Fruit fly (Drosophila melanogaster) whole organism, embryonic: Measurements from ENCODE around the gene Snmp2.

Experiments
- Abd-B ChIP-seq: fragments of 200-800 bp; sonication (Bioruptor generic); optimal IDR thresholded peaks from 2 replicates; lab custom pipeline; 2018; ENCODE audit warnings: missing biosample characterization, mild to moderate bottlenecking, missing genetic modification characterization, moderate library complexity
- Atf6 ChIP-seq: fragments of 200-800 bp; sonication (Bioruptor generic); IDR thresholded peaks from 2 replicates; pipeline ENCODE4 v1.3.6; 2022; ENCODE audit warnings: missing biosample characterization, missing genetic modification characterization
- Awh ChIP-seq: fragments of 200-800 bp; sonication (Bioruptor generic); IDR thresholded peaks from 2 replicates; pipeline ENCODE4, ENCODE4 v1.3.6; 2022; ENCODE audit warnings: missing biosample characterization, missing genetic modification characterization
- CG10366 ChIP-seq: fragments of 200-800 bp; sonication (Bioruptor generic); IDR thresholded peaks from 2 replicates; pipeline ENCODE4 v1.3.6; 2022; ENCODE audit warnings: missing biosample characterization, missing genetic modification characterization
- CG1233 ChIP-seq: fragments of 200-800 bp; sonication (Bioruptor generic); optimal IDR thresholded peaks from 4 replicates; lab custom pipeline; 2018; ENCODE audit warnings: missing biosample characterization, mild to moderate bottlenecking, missing genetic modification characterization
- CG15269 ChIP-seq: fragments of 200-800 bp; sonication (Bioruptor generic); optimal IDR thresholded peaks from 2 replicates; lab custom pipeline; 2018; ENCODE audit warnings: missing biosample characterization, mild to moderate bottlenecking, missing genetic modification characterization, moderate library complexity
- CG1647 ChIP-seq: fragments of 200-800 bp; sonication (Bioruptor generic); optimal IDR thresholded peaks from 3 replicates; lab custom pipeline; 2016; ENCODE audit warnings: missing biosample characterization, missing genetic modification characterization
- CG17829 ChIP-seq: fragments of 200-800 bp; optimal IDR thresholded peaks from 2 replicates; lab custom pipeline; 2019; ENCODE audit warnings: missing biosample characterization, mild to moderate bottlenecking, missing genetic modification characterization, moderate library complexity
- CG18619 ChIP-seq: fragments of 200-800 bp; sonication (Bioruptor generic); optimal IDR thresholded peaks from 3 replicates; lab custom pipeline; 2017; ENCODE audit warnings: missing biosample characterization, mild to moderate bottlenecking, missing genetic modification characterization
- CG34422 ChIP-seq: fragments of 200-800 bp; sonication (Bioruptor generic); IDR thresholded peaks from 3 replicates; pipeline ENCODE4 v1.3.6; 2022; ENCODE audit warnings: missing biosample characterization, missing genetic modification characterization
- CG4360 ChIP-seq: fragments of 200-800 bp; sonication (Bioruptor generic); IDR thresholded peaks from 2 replicates; pipeline ENCODE4 v1.3.6; 2022; ENCODE audit warnings: missing biosample characterization, missing genetic modification characterization
- CG43689 ChIP-seq: fragments of 200-800 bp; sonication (Bioruptor generic); IDR thresholded peaks from 2 replicates; pipeline ENCODE4 v1.3.6; 2022; ENCODE audit warnings: missing biosample characterization, missing genetic modification characterization
- CG4854 ChIP-seq: fragments of 200-800 bp; sonication (Bioruptor generic); optimal IDR thresholded peaks from 2 replicates; lab custom pipeline; 2016; ENCODE audit warnings: missing biosample characterization, missing genetic modification characterization, inconsistent platforms
- CG7745 ChIP-seq: fragments of 200-800 bp; sonication (Bioruptor generic); optimal IDR thresholded peaks from 2 replicates; lab custom pipeline; 2018; ENCODE audit warnings: missing biosample characterization, mild to moderate bottlenecking, missing genetic modification characterization, moderate library complexity
- CG7963 ChIP-seq: fragments of 200-800 bp; sonication (Bioruptor generic); IDR thresholded peaks from 3 replicates; pipeline ENCODE4 v1.3.6; 2022; ENCODE audit warnings: missing biosample characterization, missing genetic modification characterization; ENCODE audit not compliant: partially characterized antibody
- CG8290 ChIP-seq, 3 experiments: fragments of 200-800 bp; sonication (Bioruptor generic); optimal IDR thresholded peaks; 2 replicates each; lab custom pipeline; 2016 to 2019; ENCODE audit warnings: missing biosample characterization in 3 of 3, missing genetic modification characterization in 3 of 3, mild to moderate bottlenecking in 2 of 3, moderate library complexity in 1 of 3
- D ChIP-seq, 2 experiments: fragments of 200-800 bp in 1 of 2; fragments of >200 bp in 1 of 2; sonication (Bioruptor generic) in 1 of 2; optimal IDR thresholded peaks; 2 replicates in 1 of 2; 3 replicates in 1 of 2; lab custom pipeline; 2017; ENCODE audit warnings: mild to moderate bottlenecking in 1 of 2, missing biosample characterization in 1 of 2, missing genetic modification characterization in 1 of 2, missing genetic modification reagents in 1 of 2
- Dad ChIP-seq: fragments of 200-800 bp; sonication (Bioruptor generic); optimal IDR thresholded peaks from 3 replicates; lab custom pipeline; 2016; ENCODE audit warnings: missing biosample characterization, missing genetic modification characterization
- Dip2 ChIP-seq: fragments of 200-800 bp; sonication (Bioruptor generic); IDR thresholded peaks from 2 replicates; pipeline ENCODE4 v1.3.6; 2022; ENCODE audit warnings: missing biosample characterization, missing genetic modification characterization
- GATAe ChIP-seq: fragments of 200-800 bp; sonication (Bioruptor generic); conservative IDR thresholded peaks from 2 replicates; pipeline ENCODE4 v1.3.6; 2022; ENCODE audit warnings: missing biosample characterization, missing genetic modification characterization
- Gug ChIP-seq: fragments of 200-800 bp; sonication (Bioruptor generic); IDR thresholded peaks from 4 replicates; pipeline ENCODE4 v1.3.6; 2022; ENCODE audit warnings: missing biosample characterization, missing genetic modification characterization
- HLH3B ChIP-seq: fragments of 200-800 bp; sonication (Bioruptor generic); IDR thresholded peaks from 2 replicates; pipeline ENCODE4 v1.3.6; 2022; ENCODE audit warnings: missing biosample characterization, missing genetic modification characterization
- HLH4C ChIP-seq: fragments of 200-800 bp; sonication (Bioruptor generic); IDR thresholded peaks from 3 replicates; pipeline ENCODE4 v1.3.6; 2022; ENCODE audit warnings: missing biosample characterization, missing genetic modification characterization; ENCODE audit not compliant: partially characterized antibody
- HmgZ ChIP-seq: fragments of 200-800 bp; sonication (Bioruptor generic); optimal IDR thresholded peaks from 2 replicates; lab custom pipeline; 2018; ENCODE audit warnings: missing biosample characterization, mild to moderate bottlenecking, missing genetic modification characterization
- Nf-YC ChIP-seq: fragments of 200-800 bp; optimal IDR thresholded peaks from 3 replicates; lab custom pipeline; 2019; ENCODE audit warnings: missing biosample characterization, mild to moderate bottlenecking, missing genetic modification characterization, moderate library complexity
- Sox102F ChIP-seq: fragments of 200-800 bp; sonication (Bioruptor generic); optimal IDR thresholded peaks from 2 replicates; lab custom pipeline; 2018; ENCODE audit warnings: missing biosample characterization, mild to moderate bottlenecking, missing genetic modification characterization, moderate library complexity
- Sry-δ ChIP-seq: fragments of 200-800 bp; sonication (Bioruptor generic); optimal IDR thresholded peaks from 2 replicates; lab custom pipeline; 2016; ENCODE audit warnings: missing biosample characterization, missing genetic modification characterization
- ab ChIP-seq: fragments of 200-800 bp; sonication (Bioruptor generic); optimal IDR thresholded peaks from 2 replicates; lab custom pipeline; 2016; ENCODE audit warnings: missing biosample characterization, missing genetic modification characterization
- cato ChIP-seq: fragments of 200-800 bp; sonication (Bioruptor generic); optimal IDR thresholded peaks from 2 replicates; lab custom pipeline; 2016; ENCODE audit warnings: missing biosample characterization, missing genetic modification characterization, borderline replicate concordance
- chn ChIP-seq: fragments of 200-800 bp; sonication (Bioruptor generic); optimal IDR thresholded peaks from 2 replicates; lab custom pipeline; 2016; ENCODE audit warnings: missing biosample characterization, missing genetic modification characterization
- disco-r ChIP-seq: fragments of 200-800 bp; sonication (Bioruptor generic); optimal IDR thresholded peaks from 2 replicates; lab custom pipeline; 2016; ENCODE audit warnings: missing biosample characterization, missing genetic modification characterization
- en ChIP-seq: fragments of 200-800 bp; sonication (Bioruptor generic); optimal IDR thresholded peaks from 2 replicates; lab custom pipeline; 2016; ENCODE audit warnings: missing biosample characterization, missing genetic modification characterization
- exex ChIP-seq: fragments of 200-800 bp; sonication (Bioruptor generic); optimal IDR thresholded peaks from 4 replicates; lab custom pipeline; 2018; ENCODE audit warnings: missing biosample characterization, mild to moderate bottlenecking, missing genetic modification characterization, moderate library complexity
- gce ChIP-seq: fragments of 200-800 bp; sonication (Bioruptor generic); IDR thresholded peaks from 3 replicates; pipeline ENCODE4 v1.3.6; 2022; ENCODE audit warnings: missing biosample characterization, missing genetic modification characterization
- grn ChIP-seq: fragments of 200-800 bp; sonication (Bioruptor generic); optimal IDR thresholded peaks from 3 replicates; lab custom pipeline; 2017; ENCODE audit warnings: missing biosample characterization, missing genetic modification characterization
- gro ChIP-seq: fragments of 200-800 bp; sonication (Bioruptor generic); optimal IDR thresholded peaks from 2 replicates; lab custom pipeline; 2016; ENCODE audit warnings: missing biosample characterization, missing genetic modification characterization
- h ChIP-seq: fragments of >200 bp; optimal IDR thresholded peaks from 2 replicates; lab custom pipeline; 2017
- jing ChIP-seq: fragments of 200-800 bp; sonication (Bioruptor generic); optimal IDR thresholded peaks from 2 replicates; lab custom pipeline; 2018; ENCODE audit warnings: missing biosample characterization, mild to moderate bottlenecking, missing genetic modification characterization
- kay ChIP-seq: fragments of 200-800 bp; sonication (Bioruptor generic); optimal IDR thresholded peaks from 2 replicates; lab custom pipeline; 2016; ENCODE audit warnings: missing biosample characterization, missing genetic modification characterization
- kni ChIP-seq: fragments of 200-800 bp; sonication (Bioruptor generic); optimal IDR thresholded peaks from 3 replicates; lab custom pipeline; 2017; ENCODE audit warnings: mild to moderate bottlenecking, missing biosample characterization, missing genetic modification reagents, missing genetic modification characterization
- knrl ChIP-seq: fragments of 200-800 bp; sonication (Bioruptor generic); IDR thresholded peaks from 3 replicates; pipeline ENCODE4 v1.3.6; 2022; ENCODE audit warnings: missing biosample characterization, missing genetic modification characterization; ENCODE audit not compliant: partially characterized antibody
- mirr ChIP-seq: fragments of 200-800 bp; sonication (Bioruptor generic); optimal IDR thresholded peaks from 3 replicates; lab custom pipeline; 2018; ENCODE audit warnings: missing biosample characterization, mild to moderate bottlenecking, missing genetic modification characterization
- nerfin-2 ChIP-seq: fragments of 200-800 bp; sonication (Bioruptor generic); IDR thresholded peaks from 2 replicates; pipeline ENCODE4 v1.3.6; 2022; ENCODE audit warnings: missing biosample characterization, missing genetic modification characterization; ENCODE audit not compliant: partially characterized antibody
- pum ChIP-seq: fragments of 200-800 bp; sonication (Bioruptor generic); optimal IDR thresholded peaks from 2 replicates; lab custom pipeline; 2016; ENCODE audit warnings: missing biosample characterization, missing genetic modification characterization
- ranshi ChIP-seq: fragments of 200-800 bp; sonication (Bioruptor generic); IDR thresholded peaks from 2 replicates; pipeline ENCODE4 v1.3.6; 2022; ENCODE audit warnings: missing biosample characterization, missing genetic modification characterization
- sug ChIP-seq: fragments of 200-800 bp; optimal IDR thresholded peaks from 2 replicates; lab custom pipeline; 2019; ENCODE audit warnings: missing biosample characterization, mild to moderate bottlenecking, missing genetic modification characterization, moderate library complexity
- tgo ChIP-seq: fragments of 200-800 bp; sonication (Bioruptor generic); IDR thresholded peaks from 3 replicates; pipeline ENCODE4 v1.3.6; 2022; ENCODE audit warnings: missing biosample characterization, missing genetic modification characterization
- tna ChIP-seq: fragments of 200-800 bp; sonication (Bioruptor generic); IDR thresholded peaks from 2 replicates; pipeline ENCODE4 v1.3.6; 2022; ENCODE audit warnings: missing biosample characterization, missing genetic modification characterization; ENCODE audit not compliant: partially characterized antibody
- toy ChIP-seq: fragments of 200-800 bp; sonication (Bioruptor generic); IDR thresholded peaks from 2 replicates; pipeline ENCODE4 v1.3.6; 2022; ENCODE audit warnings: missing biosample characterization, missing genetic modification characterization
- unc-4 ChIP-seq: fragments of 200-800 bp; sonication (Bioruptor generic); IDR thresholded peaks from 2 replicates; pipeline ENCODE4 v1.3.6; 2022; ENCODE audit warnings: missing biosample characterization, missing genetic modification characterization; ENCODE audit not compliant: partially characterized antibody

Snmp2 gene

DNA sequence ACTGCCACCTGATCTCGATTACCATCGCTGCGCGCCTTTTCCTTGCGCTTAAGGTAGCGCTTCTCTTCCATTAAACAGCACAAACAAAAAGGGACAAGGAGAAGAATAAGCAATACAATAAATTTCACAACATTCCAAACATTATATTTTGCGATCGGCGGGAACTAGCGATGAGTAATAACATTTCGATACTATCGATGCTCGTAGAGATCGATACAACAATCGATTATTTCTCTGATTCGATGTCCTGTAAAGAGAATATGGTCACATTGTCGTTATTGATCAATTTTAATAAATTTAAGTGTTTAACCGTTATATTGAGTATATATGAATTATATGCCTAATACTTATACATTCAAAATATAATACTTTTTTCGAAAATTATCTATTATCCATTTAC is 16.6 kb downstream of the Snmp2 start, which contains the start of gene CG7457 (continued):
- peak; percentile 76 for TF ChIP-seq Sry-δ (GFP tag; lab: Kevin White, UChicago)
- TF ChIP-seq en (GFP tag; lab: Kevin White, UChicago): no peak
- TF ChIP-seq gro (GFP tag; lab: Kevin White, UChicago): no peak
- no peak for TF ChIP-seq CG34422
- TF ChIP-seq knrl (GFP tag; lab: Robert Waterston, UW): peak; percentile 94
- no peak for TF ChIP-seq exex
- peak; percentile 90 for TF ChIP-seq HLH4C
- TF ChIP-seq CG4854 (GFP tag; lab: Kevin White, UChicago): no peak

DNA sequence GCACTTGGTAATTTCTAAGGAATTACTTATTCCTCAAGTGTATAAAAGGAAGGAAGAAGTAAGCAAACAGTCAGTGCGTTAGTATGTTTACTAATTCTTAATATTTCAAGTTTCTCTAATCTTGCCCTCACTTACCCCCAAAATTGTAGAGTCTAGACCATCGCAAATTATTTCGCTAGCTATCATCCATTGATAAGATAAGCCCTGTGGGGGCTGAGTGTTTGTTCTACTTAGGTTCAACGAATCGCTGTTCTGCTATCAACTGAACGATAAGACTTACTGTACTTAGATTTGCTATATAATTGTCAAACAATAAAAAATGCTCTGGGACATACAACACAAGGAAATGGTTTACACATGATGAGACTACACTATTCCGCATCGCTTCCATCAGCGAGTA is 21.3 kb downstream of the Snmp2 start:
- TF ChIP-seq Dip2 (GFP tag; lab: Robert Waterston, UW) (no peak), D (optimal IDR thresholded peaks at IDR 0.05; lab: Kevin White, UChicago) (no peak), D (GFP tag; optimal IDR thresholded peaks at IDR 0.05; lab: Kevin White, UChicago) (no peak), CG10366 (GFP tag; lab: Robert Waterston, UW) (no peak), CG43689 (GFP tag; lab: Robert Waterston, UW) (no peak), Sox102F (GFP tag; lab: Kevin White, UChicago) (no peak), nerfin-2 (no peak), CG18619 (GFP tag; lab: Kevin White, UChicago) (no peak), grn (GFP tag; lab: Kevin White, UChicago) (peak; percentile 34), disco-r (GFP tag; lab: Kevin White, UChicago) (no peak), Atf6 (GFP tag; lab: Robert Waterston, UW) (no peak), CG15269 (tag; lab: Kevin White, UChicago) (no peak), pum (GFP tag; lab: Kevin White, UChicago) (no peak), HLH3B (GFP tag; lab: Robert Waterston, UW) (no peak), gce (GFP tag; lab: Robert Waterston, UW) (no peak), CG8290 (GFP tag; optimal IDR thresholded peaks at IDR 0.05; lab: Kevin White, UChicago) (no peak), CG8290 (tag; optimal IDR thresholded peaks at IDR 0.05; lab: Kevin White, UChicago) (peak in 1 of 2 experiments; percentile 13), chn (no peak), unc-4 (GFP tag; lab: Robert Waterston, UW) (no peak), Dad (GFP tag; lab: Kevin White, UChicago) (no peak), ranshi (GFP tag; lab: Robert Waterston, UW) (no peak), cato (GFP tag; lab: Kevin White, UChicago) (no peak), CG7963 (GFP tag; lab: Robert Waterston, UW) (no peak), CG7745 (tag; lab: Kevin White, UChicago) (no peak), mirr (peak; percentile 85), Nf-YC (tag; lab: Kevin White, UChicago) (no peak), tna (GFP tag; lab: Robert Waterston, UW) (no peak), HmgZ (peak; percentile 49), CG17829 (tag; lab: Kevin White, UChicago) (no peak), sug (peak; percentile 99), toy (GFP tag; lab: Robert Waterston, UW) (no peak), h (lab: Kevin White, UChicago) (no peak), kni (GFP tag; lab: Kevin White, UChicago) (no peak), tgo (GFP tag; lab: Robert Waterston, UW) (no peak), Awh (no peak), kay (GFP tag; lab: Kevin White, UChicago) (no peak), Abd-B (GFP tag; lab: Kevin White, UChicago) (no peak), GATAe (GFP tag; lab: Robert Waterston, UW) (peak; percentile 85), ab (no peak), Gug (GFP tag; lab: Robert Waterston, UW) (no peak), CG4360 (GFP tag; lab: Robert Waterston, UW) (no peak), CG1233 (GFP tag; lab: Kevin White, UChicago) (no peak), CG1647 (no peak), jing (GFP tag; lab: Kevin White, UChicago) (no peak)
